Fruit fly (Drosophila melanogaster) whole organism, embryonic: ENCODE data around the gene in.

Experiments
- Antp ChIP-seq: fragments of 200-800 bp; sonication (Bioruptor generic); optimal IDR thresholded peaks from 3 replicates; lab custom pipeline; 2016; ENCODE audit warnings: missing biosample characterization, missing genetic modification characterization
- BtbVII ChIP-seq: fragments of 200-800 bp; sonication (Bioruptor generic); optimal IDR thresholded peaks from 3 replicates; lab custom pipeline; 2017; ENCODE audit warnings: missing biosample characterization, mild to moderate bottlenecking, missing genetic modification characterization
- CG11696 ChIP-seq: fragments of 200-800 bp; sonication (Bioruptor generic); IDR thresholded peaks from 2 replicates; pipeline ENCODE4 v1.3.6; 2022; ENCODE audit warnings: missing biosample characterization, missing genetic modification characterization
- CG12071 ChIP-seq: fragments of 200-800 bp; sonication (Bioruptor generic); optimal IDR thresholded peaks from 3 replicates; lab custom pipeline; 2018; ENCODE audit warnings: missing biosample characterization, mild to moderate bottlenecking, missing genetic modification characterization
- CG12659 ChIP-seq: fragments of 200-800 bp; sonication (Bioruptor generic); optimal IDR thresholded peaks from 3 replicates; lab custom pipeline; 2017; ENCODE audit warnings: mild to moderate bottlenecking, missing biosample characterization, missing genetic modification reagents, missing genetic modification characterization
- CG14050 ChIP-seq: fragments of 200-800 bp; sonication (Bioruptor generic); IDR thresholded peaks from 3 replicates; pipeline ENCODE4 v1.3.6; 2022; ENCODE audit warnings: missing biosample characterization, missing genetic modification characterization
- CG14860 ChIP-seq: fragments of 200-800 bp; sonication (Bioruptor generic); IDR thresholded peaks from 3 replicates; pipeline ENCODE4 v1.3.6; 2022; ENCODE audit warnings: missing biosample characterization, missing genetic modification characterization; ENCODE audit not compliant: partially characterized antibody
- CG17186 ChIP-seq: fragments of 200-800 bp; sonication (Bioruptor generic); optimal IDR thresholded peaks from 3 replicates; lab custom pipeline; 2017; ENCODE audit warnings: missing biosample characterization, missing genetic modification reagents, missing genetic modification characterization
- CG18011 ChIP-seq: fragments of 200-800 bp; sonication (Bioruptor generic); optimal IDR thresholded peaks from 2 replicates; lab custom pipeline; 2017; ENCODE audit warnings: missing biosample characterization, missing genetic modification characterization, mild to moderate bottlenecking, moderate library complexity, missing genotype
- CG18764 ChIP-seq: fragments of 200-800 bp; sonication (Bioruptor generic); optimal IDR thresholded peaks from 3 replicates; lab custom pipeline; 2016; ENCODE audit warnings: missing biosample characterization, missing genetic modification characterization
- CG2199 ChIP-seq: fragments of 200-800 bp; sonication (Bioruptor generic); IDR thresholded peaks from 3 replicates; pipeline ENCODE4 v1.3.6; 2022; ENCODE audit warnings: missing biosample characterization, missing genetic modification characterization
- CG2202 ChIP-seq: fragments of 200-800 bp; sonication (Bioruptor generic); optimal IDR thresholded peaks from 2 replicates; lab custom pipeline; 2018; ENCODE audit warnings: missing biosample characterization, mild to moderate bottlenecking, missing genetic modification characterization
- CG2678 ChIP-seq: fragments of 200-800 bp; sonication (Bioruptor generic); optimal IDR thresholded peaks from 3 replicates; lab custom pipeline; 2019; ENCODE audit warnings: missing biosample characterization, mild to moderate bottlenecking, missing genetic modification characterization, moderate library complexity
- CG2875 ChIP-seq: fragments of 200-800 bp; sonication (Bioruptor generic); optimal IDR thresholded peaks from 2 replicates; lab custom pipeline; 2017; ENCODE audit warnings: missing biosample characterization, mild to moderate bottlenecking, missing genetic modification characterization, missing genetic modification reagents
- CG30403 ChIP-seq: fragments of 200-800 bp; sonication (Bioruptor generic); optimal IDR thresholded peaks from 3 replicates; lab custom pipeline; 2016; ENCODE audit warnings: missing biosample characterization, missing genetic modification characterization
- CG3163 ChIP-seq: fragments of 200-800 bp; sonication (Bioruptor generic); optimal IDR thresholded peaks from 3 replicates; lab custom pipeline; 2016; ENCODE audit warnings: missing biosample characterization, missing genetic modification characterization
- CG3407 ChIP-seq: fragments of 200-800 bp; sonication (Bioruptor generic); optimal IDR thresholded peaks from 2 replicates; lab custom pipeline; 2018; ENCODE audit warnings: missing biosample characterization, mild to moderate bottlenecking, missing genetic modification characterization
- CG4328 ChIP-seq: fragments of 200-800 bp; sonication (Bioruptor generic); optimal IDR thresholded peaks from 3 replicates; lab custom pipeline; 2017; ENCODE audit warnings: missing biosample characterization, missing genetic modification reagents, missing genetic modification characterization
- CG6791 ChIP-seq: fragments of 200-800 bp; sonication (Bioruptor generic); IDR thresholded peaks from 3 replicates; pipeline ENCODE4 v1.3.6; 2022; ENCODE audit warnings: missing biosample characterization, missing genetic modification characterization; ENCODE audit not compliant: partially characterized antibody
- CG7987 ChIP-seq: fragments of 200-800 bp; sonication (Bioruptor generic); optimal IDR thresholded peaks from 2 replicates; lab custom pipeline; 2018; ENCODE audit warnings: missing biosample characterization, mild to moderate bottlenecking, missing genetic modification characterization, moderate library complexity
- D19B ChIP-seq: fragments of 200-800 bp; sonication (Bioruptor generic); optimal IDR thresholded peaks from 2 replicates; lab custom pipeline; 2017; ENCODE audit warnings: missing biosample characterization, mild to moderate bottlenecking, missing genetic modification characterization
- Dip3 ChIP-seq: fragments of 200-800 bp; sonication (Bioruptor generic); optimal IDR thresholded peaks from 3 replicates; lab custom pipeline; 2016; ENCODE audit warnings: missing biosample characterization, missing genetic modification characterization
- H15 ChIP-seq: fragments of 200-800 bp; sonication (Bioruptor generic); IDR thresholded peaks from 3 replicates; pipeline ENCODE4 v1.3.6; 2022; ENCODE audit warnings: missing biosample characterization, missing genetic modification characterization
- Opbp ChIP-seq: fragments of 200-800 bp; sonication (Bioruptor generic); IDR thresholded peaks from 3 replicates; pipeline ENCODE4 v1.3.6; 2022; ENCODE audit warnings: missing biosample characterization, missing genetic modification characterization; ENCODE audit not compliant: partially characterized antibody
- aop ChIP-seq: fragments of 200-800 bp; sonication (Bioruptor generic); IDR thresholded peaks from 2 replicates; pipeline ENCODE4 v1.3.6; 2022; ENCODE audit warnings: missing biosample characterization, missing genetic modification characterization
- az2 ChIP-seq: fragments of 200-800 bp; sonication (Bioruptor generic); optimal IDR thresholded peaks from 3 replicates; lab custom pipeline; 2016; ENCODE audit warnings: missing biosample characterization, missing genetic modification characterization
- cato ChIP-seq: fragments of 200-800 bp; sonication (Bioruptor generic); optimal IDR thresholded peaks from 2 replicates; lab custom pipeline; 2016; ENCODE audit warnings: missing biosample characterization, missing genetic modification characterization, borderline replicate concordance
- caup ChIP-seq: fragments of 200-800 bp; sonication (Bioruptor generic); optimal IDR thresholded peaks from 3 replicates; lab custom pipeline; 2017; ENCODE audit warnings: missing biosample characterization, mild to moderate bottlenecking, missing genetic modification characterization, moderate library complexity; ENCODE audit not compliant: severe bottlenecking
- crol ChIP-seq: fragments of 200-800 bp; sonication (Bioruptor generic); IDR thresholded peaks from 2 replicates; pipeline ENCODE4 v1.3.6; 2022; ENCODE audit warnings: missing biosample characterization, missing genetic modification characterization
- da ChIP-seq: fragments of 200-800 bp; sonication (Bioruptor generic); optimal IDR thresholded peaks from 2 replicates; lab custom pipeline; 2016; ENCODE audit warnings: missing biosample characterization, missing genetic modification characterization
- fd102C ChIP-seq: fragments of 200-800 bp; sonication (Bioruptor generic); optimal IDR thresholded peaks from 2 replicates; lab custom pipeline; 2018; ENCODE audit warnings: missing biosample characterization, mild to moderate bottlenecking, missing genetic modification characterization, moderate library complexity
- gcm ChIP-seq: fragments of 200-800 bp; sonication (Bioruptor generic); optimal IDR thresholded peaks from 2 replicates; lab custom pipeline; 2019; ENCODE audit warnings: missing biosample characterization, mild to moderate bottlenecking, missing genetic modification characterization, moderate library complexity
- hb ChIP-seq: fragments of 200-800 bp; sonication (Bioruptor generic); IDR thresholded peaks from 3 replicates; pipeline ENCODE4 v1.3.6; 2022; ENCODE audit warnings: missing biosample characterization, missing genetic modification characterization; ENCODE audit not compliant: partially characterized antibody
- hkb ChIP-seq, 2 experiments: fragments of 200-800 bp in 1 of 2; fragments of >200 bp in 1 of 2; sonication (Bioruptor generic) in 1 of 2; IDR thresholded peaks in 1 of 2; optimal IDR thresholded peaks in 1 of 2; 2 replicates each; pipeline versions ENCODE4 v1.3.6 to Lab custom; 2017 to 2022; ENCODE audit warnings: missing biosample characterization in 1 of 2, missing genetic modification characterization in 1 of 2
- kay ChIP-seq: fragments of 200-800 bp; sonication (Bioruptor generic); optimal IDR thresholded peaks from 2 replicates; lab custom pipeline; 2016; ENCODE audit warnings: missing biosample characterization, missing genetic modification characterization
- lab ChIP-seq: fragments of 200-800 bp; sonication (Bioruptor generic); optimal IDR thresholded peaks from 3 replicates; lab custom pipeline; 2017; ENCODE audit warnings: missing biosample characterization, missing genetic modification characterization, mild to moderate bottlenecking, moderate library complexity, missing genetic modification reagents
- lilli ChIP-seq: fragments of 200-800 bp; sonication (Bioruptor generic); optimal IDR thresholded peaks from 3 replicates; lab custom pipeline; 2016; ENCODE audit warnings: missing biosample characterization, missing genetic modification characterization
- lov ChIP-seq, 2 experiments: fragments of 200-800 bp in 1 of 2; fragments of >200 bp in 1 of 2; sonication (Bioruptor generic) in 1 of 2; IDR thresholded peaks in 1 of 2; optimal IDR thresholded peaks in 1 of 2; 2 replicates in 1 of 2; 3 replicates in 1 of 2; pipeline versions ENCODE4 v1.3.6 to Lab custom; 2017 to 2022; ENCODE audit warnings: missing biosample characterization in 1 of 2, missing genetic modification characterization in 1 of 2
- onecut ChIP-seq: fragments of 200-800 bp; sonication (Bioruptor generic); IDR thresholded peaks from 2 replicates; pipeline ENCODE4 v1.3.6; 2022; ENCODE audit warnings: missing biosample characterization, missing genetic modification characterization
- pb ChIP-seq: fragments of 200-800 bp; sonication (Bioruptor generic); optimal IDR thresholded peaks from 3 replicates; lab custom pipeline; 2016; ENCODE audit warnings: missing biosample characterization, missing genetic modification characterization
- pita ChIP-seq: fragments of 200-800 bp; sonication (Bioruptor generic); optimal IDR thresholded peaks from 2 replicates; lab custom pipeline; 2017; ENCODE audit warnings: missing biosample characterization, mild to moderate bottlenecking, missing genetic modification characterization
- run ChIP-seq: fragments of 200-800 bp; sonication (Bioruptor generic); optimal IDR thresholded peaks from 3 replicates; lab custom pipeline; 2018; ENCODE audit warnings: missing biosample characterization, mild to moderate bottlenecking, missing genetic modification characterization
- slbo ChIP-seq: fragments of 200-800 bp; sonication (Bioruptor generic); IDR thresholded peaks from 2 replicates; pipeline ENCODE4 v1.3.6; 2022; ENCODE audit warnings: missing biosample characterization, missing genetic modification characterization
- tgo ChIP-seq: fragments of 200-800 bp; sonication (Bioruptor generic); IDR thresholded peaks from 3 replicates; pipeline ENCODE4 v1.3.6; 2022; ENCODE audit warnings: missing biosample characterization, missing genetic modification characterization
- toy ChIP-seq: fragments of 200-800 bp; sonication (Bioruptor generic); IDR thresholded peaks from 2 replicates; pipeline ENCODE4 v1.3.6; 2022; ENCODE audit warnings: missing biosample characterization, missing genetic modification characterization
- zen2 ChIP-seq: fragments of 200-800 bp; sonication (Bioruptor generic); IDR thresholded peaks from 3 replicates; pipeline ENCODE4 v1.3.6; 2022; ENCODE audit warnings: missing biosample characterization, missing genetic modification characterization; ENCODE audit not compliant: partially characterized antibody

The in gene

dm6 chr3L:20398243-20399222 lies 31.5 kb downstream of the in start (continued):
- TF ChIP-seq aop (GFP tag; lab: Robert Waterston, UW) = no peak
- TF ChIP-seq CG7987 (GFP tag; lab: Kevin White, UChicago) = peak; percentile 35
- no peak for TF ChIP-seq CG14860 (GFP tag; lab: Robert Waterston, UW)
- peak; percentile 64 for TF ChIP-seq cato (GFP tag; lab: Kevin White, UChicago)
- TF ChIP-seq zen2 (GFP tag; lab: Robert Waterston, UW) = no peak
- TF ChIP-seq toy (GFP tag; lab: Robert Waterston, UW) = no peak
- no peak for TF ChIP-seq CG6791
- no peak for TF ChIP-seq pita (GFP tag; lab: Kevin White, UChicago)
- no peak; the same call in 2 of the 3 replicates for TF ChIP-seq CG2199 (GFP tag; lab: Robert Waterston, UW)
- TF ChIP-seq CG14050 (GFP tag; lab: Robert Waterston, UW) = peak; percentile 69
- peak; percentile 72 for TF ChIP-seq Dip3 (GFP tag; lab: Kevin White, UChicago)
- no peak for TF ChIP-seq fd102C (GFP tag; lab: Kevin White, UChicago)
- peak; percentile 58 for TF ChIP-seq Antp (GFP tag; lab: Kevin White, UChicago)
- TF ChIP-seq CG17186 = peak; percentile 26
- peak; percentile 27 for TF ChIP-seq da
- TF ChIP-seq hb (GFP tag; lab: Robert Waterston, UW) = no peak
- TF ChIP-seq CG18011 (GFP tag; lab: Kevin White, UChicago) = peak; percentile 68
- peak; percentile 67 for TF ChIP-seq CG12071
- peak; percentile 67 for TF ChIP-seq CG4328 (GFP tag; lab: Kevin White, UChicago)
- peak; percentile 68 for TF ChIP-seq onecut
- peak; percentile 93 for TF ChIP-seq CG2678 (tag; lab: Kevin White, UChicago)
- TF ChIP-seq pb (GFP tag; lab: Kevin White, UChicago) = peak; percentile 38
- no peak for TF ChIP-seq crol (GFP tag; lab: Robert Waterston, UW)
- TF ChIP-seq CG2875 (GFP tag; lab: Kevin White, UChicago) = peak; percentile 80
- TF ChIP-seq BtbVII (GFP tag; lab: Kevin White, UChicago) = peak; percentile 87
- peak; percentile 83 for TF ChIP-seq caup
- no peak for TF ChIP-seq lov (optimal IDR thresholded peaks at IDR 0.05; lab: Kevin White, UChicago)
- no peak for TF ChIP-seq lov (GFP tag; IDR thresholded peaks at IDR 0.05; lab: Robert Waterston, UW)
- TF ChIP-seq H15 (GFP tag; lab: Robert Waterston, UW) = peak; percentile 77
- peak; percentile 66 for TF ChIP-seq CG11696 (GFP tag; lab: Robert Waterston, UW)
- peak; percentile 79 for TF ChIP-seq tgo (GFP tag; lab: Robert Waterston, UW)
- peak; percentile 76 for TF ChIP-seq run (tag; lab: Kevin White, UChicago)
- peak; percentile 57 for TF ChIP-seq CG2202 (tag; lab: Kevin White, UChicago)
- TF ChIP-seq D19B = peak; percentile 64
- TF ChIP-seq CG30403 (GFP tag; lab: Kevin White, UChicago) = peak; percentile 91
- peak; percentile 88 for TF ChIP-seq lab (GFP tag; lab: Kevin White, UChicago)
- TF ChIP-seq hkb (optimal IDR thresholded peaks at IDR 0.05; lab: Kevin White, UChicago) = no peak
- peak; percentile 89 for TF ChIP-seq hkb (GFP tag; IDR thresholded peaks at IDR 0.05; lab: Robert Waterston, UW)
- TF ChIP-seq slbo (GFP tag; lab: Robert Waterston, UW) = peak; percentile 78
- peak; percentile 89 for TF ChIP-seq lilli (GFP tag; lab: Kevin White, UChicago)
- TF ChIP-seq az2 = peak; percentile 83
- TF ChIP-seq CG3163 (GFP tag; lab: Kevin White, UChicago) = peak; percentile 13
- TF ChIP-seq CG3407 (GFP tag; lab: Kevin White, UChicago) = peak; percentile 82
- TF ChIP-seq gcm = peak; percentile 84
- peak; percentile 60 for TF ChIP-seq CG18764
- TF ChIP-seq kay (GFP tag; lab: Kevin White, UChicago) = peak; percentile 61
- no peak for TF ChIP-seq Opbp (GFP tag; lab: Robert Waterston, UW)
- peak; percentile 90 for TF ChIP-seq CG12659 (GFP tag; lab: Kevin White, UChicago)
